Fruit fly (Drosophila melanogaster) whole organism, adult: ENCODE measurements around the gene CG6769.

Experiments used
- CG12768 ChIP-seq: fragments of 200-800 bp; sonication (Bioruptor generic); optimal IDR thresholded peaks from 2 replicates; lab custom pipeline; 2017; ENCODE audit warnings: missing biosample characterization, missing genetic modification characterization, mild to moderate bottlenecking, moderate library complexity, missing genetic modification reagents
- CG33017 ChIP-seq: fragments of 200-800 bp; sonication (Bioruptor generic); optimal IDR thresholded peaks from 2 replicates; lab custom pipeline; 2018; ENCODE audit warnings: missing biosample characterization, mild to moderate bottlenecking, missing genetic modification characterization, moderate library complexity
- CG7045 ChIP-seq: fragments of 200-800 bp; sonication (Bioruptor generic); optimal IDR thresholded peaks from 2 replicates; lab custom pipeline; 2017; ENCODE audit warnings: missing biosample characterization, mild to moderate bottlenecking, missing genetic modification characterization
- CG7101 ChIP-seq: fragments of 200-800 bp; sonication (Bioruptor generic); optimal IDR thresholded peaks from 2 replicates; lab custom pipeline; 2018; ENCODE audit warnings: missing biosample characterization, mild to moderate bottlenecking, missing genetic modification characterization, moderate library complexity
- Clk ChIP-seq: fragments of 200-800 bp; sonication (Bioruptor generic); optimal IDR thresholded peaks from 2 replicates; lab custom pipeline; 2017; ENCODE audit warnings: missing biosample characterization, missing genetic modification characterization
- Hr96 ChIP-seq: fragments of 200-800 bp; sonication (Bioruptor generic); optimal IDR thresholded peaks from 2 replicates; lab custom pipeline; 2016; ENCODE audit warnings: missing biosample characterization, missing genetic modification characterization
- bab1 ChIP-seq: fragments of 200-800 bp; sonication (Bioruptor generic); optimal IDR thresholded peaks from 3 replicates; lab custom pipeline; 2019; ENCODE audit warnings: missing biosample characterization, mild to moderate bottlenecking, missing genetic modification characterization, moderate library complexity
- cic ChIP-seq: fragments of 200-800 bp; sonication (Bioruptor generic); optimal IDR thresholded peaks from 2 replicates; lab custom pipeline; 2017; ENCODE audit warnings: missing biosample characterization, mild to moderate bottlenecking, missing genetic modification characterization, moderate library complexity
- kay ChIP-seq: fragments of 200-800 bp; sonication (Bioruptor generic); peaks from one replicate; lab custom pipeline; 2016; ENCODE audit warnings: missing biosample characterization, missing genetic modification characterization, borderline replicate concordance
- ovo ChIP-seq: fragments of 200-800 bp; sonication (Bioruptor generic); optimal IDR thresholded peaks from 2 replicates; lab custom pipeline; 2016; ENCODE audit warnings: missing biosample characterization, missing genetic modification characterization
- pad ChIP-seq: fragments of 200-800 bp; sonication (Bioruptor generic); optimal IDR thresholded peaks from 3 replicates; lab custom pipeline; 2017; ENCODE audit warnings: missing biosample characterization, missing genetic modification characterization, mild to moderate bottlenecking, moderate library complexity, missing genetic modification reagents
- tj ChIP-seq: fragments of 200-800 bp; sonication (Bioruptor generic); optimal IDR thresholded peaks from 3 replicates; lab custom pipeline; 2017; ENCODE audit warnings: missing biosample characterization, mild to moderate bottlenecking, missing genetic modification characterization, moderate library complexity

DNA sequence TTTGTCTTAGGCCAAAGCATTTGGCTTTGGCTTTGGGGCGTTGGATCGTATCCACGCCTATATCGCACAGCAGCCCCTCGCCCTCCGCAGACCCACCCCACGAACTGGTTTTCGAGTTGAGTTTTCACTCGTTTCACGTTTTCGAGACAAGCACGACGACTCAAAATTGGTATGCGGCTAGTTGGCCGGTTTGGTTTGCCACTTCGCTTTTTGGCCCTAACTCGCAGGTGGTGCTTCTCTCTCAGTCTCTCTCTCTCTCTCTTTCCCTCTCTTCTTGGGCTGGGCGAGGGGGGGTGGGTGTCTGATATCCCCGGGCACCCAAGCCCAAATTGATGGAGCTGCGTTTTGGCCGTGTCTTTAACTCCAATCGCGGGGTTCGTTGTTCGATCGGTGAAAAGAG lies 26.8 kb upstream of the CG6769 start:
- TF ChIP-seq ovo (GFP tag; lab: Kevin White, UChicago) (no peak), Hr96 (GFP tag; lab: Kevin White, UChicago) (no peak), kay (no peak), CG12768 (GFP tag; lab: Kevin White, UChicago) (no peak), CG7045 (GFP tag; lab: Kevin White, UChicago) (no peak), CG33017 (no peak), bab1 (GFP tag; lab: Kevin White, UChicago) (no peak), tj (GFP tag; lab: Kevin White, UChicago) (no peak), CG7101 (tag; lab: Kevin White, UChicago) (no peak), cic (GFP tag; lab: Kevin White, UChicago) (no peak), pad (GFP tag; lab: Kevin White, UChicago) (no peak), Clk (GFP tag; lab: Kevin White, UChicago) (no peak)
